Worm (Caenorhabditis elegans) whole organism, early embryonic: ENCODE results near the gene gcna-1.
A peak's percentile ranks its signal among the peaks of the same experiment; 100 is the strongest.

Experiments used
- F13C5.2 ChIP-seq: sonication (generic microtip); optimal IDR thresholded peaks from 2 replicates; lab custom pipeline; 2017; ENCODE audit warnings: mild to moderate bottlenecking, missing genetic modification characterization, inconsistent platforms, missing compliant biosample characterization
- ets-7 ChIP-seq: sonication (generic microtip); optimal IDR thresholded peaks from 2 replicates; lab custom pipeline; 2016; ENCODE audit warnings: missing genotype, missing genetic modification characterization, missing compliant biosample characterization
- hmg-4 ChIP-seq: fragments of 200-800 bp; sonication (Bioruptor generic); optimal IDR thresholded peaks from 2 replicates; lab custom pipeline; 2018; ENCODE audit warnings: mild to moderate bottlenecking, missing genetic modification characterization, missing compliant biosample characterization

gcna-1 gene

ce11 chrIII:5958172-5958886 lies 50.6 kb downstream of the gcna-1 start, which contains the start of the genes nono-1 and nop-1:
TSS of gene nono-1 (minus strand) at chrIII:5958246.
TSS of gene nop-1 (plus strand) at chrIII:5958722.
- TF ChIP-seq hmg-4 (GFP tag; lab: Kevin White, UChicago) (peak; percentile 49), ets-7 (tag; lab: Kevin White, UChicago) (no peak), F13C5.2 (tag; lab: Kevin White, UChicago) (peak; percentile 2)
